Fruit fly (Drosophila melanogaster) whole organism, prepupa: ENCODE results near the gene CG13285.
A peak's percentile ranks its signal among the peaks of the same experiment; 100 is the strongest.

Experiments
- Blimp-1 ChIP-seq: fragments of 200-800 bp; sonication (Bioruptor generic); optimal IDR thresholded peaks from 3 replicates; lab custom pipeline; 2017; ENCODE audit warnings: missing biosample characterization, missing genetic modification characterization, mild to moderate bottlenecking, moderate library complexity, missing genetic modification reagents
- CG10669 ChIP-seq: fragments of 200-800 bp; sonication (Bioruptor generic); optimal IDR thresholded peaks from 3 replicates; lab custom pipeline; 2018; ENCODE audit warnings: missing biosample characterization, mild to moderate bottlenecking, missing genetic modification characterization, moderate library complexity
- CG11294 ChIP-seq: fragments of 200-800 bp; sonication (Bioruptor generic); IDR thresholded peaks from 2 replicates; pipeline ENCODE4 v1.3.6; 2022; ENCODE audit warnings: missing biosample characterization, missing genetic modification characterization
- CG11762 ChIP-seq: fragments of 200-800 bp; sonication (Bioruptor generic); optimal IDR thresholded peaks from 3 replicates; lab custom pipeline; 2016; ENCODE audit warnings: missing biosample characterization, missing genetic modification characterization; ENCODE audit not compliant: insufficient read depth
- CG15336 ChIP-seq: fragments of 200-800 bp; sonication (Bioruptor generic); IDR thresholded peaks from 2 replicates; pipeline ENCODE4 v1.3.6; 2022; ENCODE audit warnings: missing biosample characterization, missing genetic modification characterization
- CG32006 ChIP-seq: fragments of 200-800 bp; sonication (Bioruptor generic); optimal IDR thresholded peaks from 3 replicates; lab custom pipeline; 2017; ENCODE audit warnings: missing biosample characterization, mild to moderate bottlenecking, missing genetic modification characterization
- CG34406 ChIP-seq: fragments of 200-800 bp; sonication (Bioruptor generic); optimal IDR thresholded peaks from 3 replicates; lab custom pipeline; 2016; ENCODE audit warnings: missing biosample characterization, missing genetic modification characterization
- CG4318 ChIP-seq: fragments of 200-800 bp; sonication (Bioruptor generic); optimal IDR thresholded peaks from 3 replicates; lab custom pipeline; 2017; ENCODE audit warnings: missing biosample characterization, mild to moderate bottlenecking, missing genetic modification characterization
- CG6163 ChIP-seq: fragments of 200-800 bp; sonication (Bioruptor generic); IDR thresholded peaks from 3 replicates; pipeline ENCODE4 v1.3.6; 2022; ENCODE audit warnings: missing biosample characterization, missing genetic modification characterization
- CG6792 ChIP-seq: fragments of 200-800 bp; sonication (Bioruptor generic); optimal IDR thresholded peaks from 3 replicates; lab custom pipeline; 2016; ENCODE audit warnings: missing biosample characterization, missing genetic modification characterization
- CG6808 ChIP-seq: fragments of 200-800 bp; sonication (Bioruptor generic); optimal IDR thresholded peaks from 3 replicates; lab custom pipeline; 2017; ENCODE audit warnings: missing biosample characterization, missing genetic modification characterization, mild to moderate bottlenecking, moderate library complexity, missing genetic modification reagents
- CG6854 ChIP-seq: fragments of 200-800 bp; sonication (Bioruptor generic); optimal IDR thresholded peaks from 2 replicates; lab custom pipeline; 2017; ENCODE audit warnings: missing biosample characterization, mild to moderate bottlenecking, missing genetic modification characterization
- CG8119 ChIP-seq: fragments of 200-800 bp; sonication (Bioruptor generic); IDR thresholded peaks from 3 replicates; pipeline ENCODE4 v1.3.6; 2022; ENCODE audit warnings: missing biosample characterization, missing genetic modification characterization
- Eip78C ChIP-seq: fragments of 200-800 bp; sonication (Bioruptor generic); peaks from one replicate; lab custom pipeline; 2016; ENCODE audit warnings: missing biosample characterization, missing genetic modification characterization
- Eip93F ChIP-seq: fragments of 200-800 bp; sonication (Bioruptor generic); optimal IDR thresholded peaks from 2 replicates; lab custom pipeline; 2016; ENCODE audit warnings: missing biosample characterization, mild to moderate bottlenecking, missing genetic modification characterization
- Hr38 ChIP-seq: sonication (Bioruptor generic); optimal IDR thresholded peaks from 2 replicates; lab custom pipeline; 2016; ENCODE audit warnings: missing biosample characterization, missing genetic modification characterization
- Hr39 ChIP-seq: fragments of 200-800 bp; sonication (Bioruptor generic); optimal IDR thresholded peaks from 2 replicates; lab custom pipeline; 2016; ENCODE audit warnings: missing biosample characterization, missing genetic modification characterization
- Hr4 ChIP-seq: fragments of 200-800 bp; sonication (Bioruptor generic); optimal IDR thresholded peaks from 3 replicates; lab custom pipeline; 2016; ENCODE audit warnings: missing biosample characterization, missing genetic modification characterization
- Lpt ChIP-seq: fragments of 200-800 bp; sonication (Bioruptor generic); optimal IDR thresholded peaks from 3 replicates; lab custom pipeline; 2016; ENCODE audit warnings: missing biosample characterization, missing genetic modification characterization
- Met ChIP-seq: fragments of 200-800 bp; sonication (Bioruptor generic); optimal IDR thresholded peaks from 3 replicates; lab custom pipeline; 2016; ENCODE audit warnings: missing biosample characterization, missing genetic modification characterization
- achi ChIP-seq: fragments of 200-800 bp; sonication (Bioruptor generic); optimal IDR thresholded peaks from 3 replicates; lab custom pipeline; 2016; ENCODE audit warnings: missing biosample characterization, missing genetic modification characterization
- cyc ChIP-seq: fragments of 200-800 bp; sonication (Bioruptor generic); optimal IDR thresholded peaks from 3 replicates; lab custom pipeline; 2016; ENCODE audit warnings: missing biosample characterization, missing genetic modification characterization
- dac ChIP-seq: fragments of 200-800 bp; sonication (Bioruptor generic); optimal IDR thresholded peaks from 2 replicates; lab custom pipeline; 2017; ENCODE audit warnings: missing biosample characterization, mild to moderate bottlenecking, missing genetic modification characterization
- dsx ChIP-seq: fragments of 200-800 bp; optimal IDR thresholded peaks from 3 replicates; lab custom pipeline; 2019; ENCODE audit warnings: missing biosample characterization, mild to moderate bottlenecking, missing genetic modification characterization, moderate library complexity; ENCODE audit not compliant: poor library complexity, severe bottlenecking
- eg ChIP-seq: fragments of 200-800 bp; sonication (Bioruptor generic); IDR thresholded peaks from 3 replicates; pipeline ENCODE4 v1.3.6; 2022; ENCODE audit warnings: missing biosample characterization, missing genetic modification characterization
- esn ChIP-seq: fragments of 200-800 bp; sonication (Bioruptor generic); optimal IDR thresholded peaks from 2 replicates; lab custom pipeline; 2016; ENCODE audit warnings: missing biosample characterization, mild to moderate bottlenecking, missing genetic modification characterization, moderate library complexity
- fkh ChIP-seq: fragments of 200-800 bp; sonication (Bioruptor generic); optimal IDR thresholded peaks from 3 replicates; lab custom pipeline; 2017; ENCODE audit warnings: missing biosample characterization, mild to moderate bottlenecking, missing genetic modification characterization, moderate library complexity
- lz ChIP-seq: fragments of 200-800 bp; sonication (Bioruptor generic); optimal IDR thresholded peaks from 3 replicates; lab custom pipeline; 2016; ENCODE audit warnings: missing biosample characterization, missing genetic modification characterization
- net ChIP-seq: fragments of 200-800 bp; sonication (Bioruptor generic); optimal IDR thresholded peaks from 3 replicates; lab custom pipeline; 2016; ENCODE audit warnings: missing biosample characterization, missing genetic modification characterization
- spab ChIP-seq: fragments of 200-800 bp; sonication (Bioruptor generic); optimal IDR thresholded peaks from 2 replicates; lab custom pipeline; 2017; ENCODE audit warnings: missing biosample characterization, mild to moderate bottlenecking, missing genetic modification characterization, missing genetic modification reagents
- ss ChIP-seq, 2 experiments: fragments of 200-800 bp; sonication (Bioruptor generic); optimal IDR thresholded peaks; 2 replicates in 1 of 2; 3 replicates in 1 of 2; lab custom pipeline; 2017 to 2018; ENCODE audit warnings: mild to moderate bottlenecking in 2 of 2, missing biosample characterization in 2 of 2, missing genetic modification characterization in 2 of 2, moderate library complexity in 1 of 2
- topi ChIP-seq: fragments of 200-800 bp; sonication (Bioruptor generic); optimal IDR thresholded peaks from 3 replicates; lab custom pipeline; 2016; ENCODE audit warnings: missing biosample characterization, missing genetic modification characterization
- vri ChIP-seq: fragments of 200-800 bp; sonication (Bioruptor generic); optimal IDR thresholded peaks from 3 replicates; lab custom pipeline; 2016; ENCODE audit warnings: missing biosample characterization, mild to moderate bottlenecking, missing genetic modification characterization

The CG13285 gene

DNA sequence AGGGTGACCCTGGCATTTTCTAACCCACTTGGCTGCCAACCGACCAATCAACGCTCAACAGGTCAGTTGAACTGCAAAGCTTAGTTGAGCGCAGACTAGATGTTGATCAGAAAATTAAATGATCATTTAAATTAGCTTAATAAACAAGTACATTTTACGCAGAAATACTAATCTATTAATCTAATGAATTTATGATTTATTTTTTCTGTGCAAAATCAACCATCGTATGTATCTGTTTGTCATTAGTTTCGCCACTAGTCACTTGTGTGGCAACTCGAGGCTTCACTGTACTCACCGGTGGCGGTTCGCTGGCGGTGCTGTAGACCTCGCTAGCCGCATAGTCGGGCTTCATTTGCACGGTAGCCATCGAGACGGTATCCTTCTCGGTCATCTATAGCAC is 41.0 kb upstream of the CG13285 start (continued):
- TF ChIP-seq Hr39 (GFP tag; lab: Kevin White, UChicago): no peak
- no peak for TF ChIP-seq CG15336 (GFP tag; lab: Robert Waterston, UW)
- TF ChIP-seq lz (GFP tag; lab: Kevin White, UChicago): no peak
- TF ChIP-seq eg (GFP tag; lab: Robert Waterston, UW): peak; percentile 47; the same call in 2 of the 3 replicates
- TF ChIP-seq CG10669 (GFP tag; lab: Kevin White, UChicago): no peak
- no peak for TF ChIP-seq Blimp-1
- no peak for TF ChIP-seq dac (GFP tag; lab: Kevin White, UChicago)
- no peak for TF ChIP-seq spab (GFP tag; lab: Kevin White, UChicago)
- TF ChIP-seq dsx (GFP tag; lab: Kevin White, UChicago): no peak
- no peak for TF ChIP-seq CG11762 (GFP tag; lab: Kevin White, UChicago)
- TF ChIP-seq CG11294 (GFP tag; lab: Robert Waterston, UW): no peak

DNA sequence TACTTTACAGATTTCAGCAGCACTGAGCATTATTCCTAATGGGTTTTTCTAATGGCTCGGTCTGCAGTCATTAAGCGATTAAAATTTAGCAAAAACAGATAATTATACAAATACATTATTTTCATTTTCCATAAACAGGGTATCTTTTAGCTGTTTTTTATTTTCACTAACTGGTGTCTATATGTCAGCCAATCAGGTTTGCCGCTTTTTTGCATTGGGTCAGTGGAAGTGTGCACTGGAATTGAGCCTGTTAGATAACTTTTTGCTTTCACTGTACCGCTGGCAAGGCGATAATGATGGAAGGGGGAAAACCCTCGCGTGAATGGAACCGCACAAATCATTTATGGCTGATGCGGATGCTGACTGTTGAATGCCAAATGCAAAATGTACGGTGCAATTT is 40.0 kb upstream of the CG13285 start:
- TF ChIP-seq CG6808 (no peak), CG4318 (no peak), Eip78C (GFP tag; lab: Kevin White, UChicago) (peak; percentile 26)

DNA sequence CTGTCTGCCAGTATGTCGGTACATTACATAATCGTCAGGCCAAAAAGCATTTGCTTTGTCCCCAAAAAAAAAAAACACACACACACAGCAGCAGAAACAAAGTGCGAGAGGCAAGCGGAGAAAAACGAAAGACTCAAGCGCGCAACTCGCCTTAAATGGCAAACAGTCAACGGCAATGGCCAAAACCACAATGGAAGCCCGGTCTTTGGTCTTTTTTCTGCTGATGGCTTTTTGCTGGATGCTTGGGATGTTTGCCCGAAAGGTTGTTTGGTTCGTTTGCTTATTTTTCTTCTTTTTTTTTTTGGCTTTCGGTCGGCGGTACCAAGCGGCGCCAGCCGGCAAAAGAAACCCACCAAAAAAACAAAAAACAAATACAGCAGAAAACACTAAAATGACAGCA is 35.5 kb upstream of the CG13285 start:
- TF ChIP-seq eg (GFP tag; lab: Robert Waterston, UW) (peak; percentile 45; the same call in 2 of the 3 replicates), CG15336 (GFP tag; lab: Robert Waterston, UW) (peak; percentile 37; the same call in 1 of the 2 replicates), CG6854 (GFP tag; lab: Kevin White, UChicago) (peak; percentile 73), CG6163 (GFP tag; lab: Robert Waterston, UW) (peak; percentile 55; the same call in 1 of the 3 replicates), CG6792 (GFP tag; lab: Kevin White, UChicago) (no peak), net (GFP tag; lab: Kevin White, UChicago) (peak; percentile 20), Met (GFP tag; lab: Kevin White, UChicago) (peak; percentile 9), Hr39 (GFP tag; lab: Kevin White, UChicago) (no peak), fkh (GFP tag; lab: Kevin White, UChicago) (no peak), CG8119 (GFP tag; lab: Robert Waterston, UW) (0 out of 3 replicates have a peak, but pooled peaks have one; percentile 46), vri (GFP tag; lab: Kevin White, UChicago) (peak; percentile 85), CG6808 (no peak), esn (GFP tag; lab: Kevin White, UChicago) (no peak), ss (GFP tag; optimal IDR thresholded peaks at IDR 0.05; lab: Kevin White, UChicago) (no peak), CG11294 (GFP tag; lab: Robert Waterston, UW) (no peak), Lpt (peak; percentile 9), CG34406 (no peak), Eip78C (GFP tag; lab: Kevin White, UChicago) (peak; percentile 10), achi (GFP tag; lab: Kevin White, UChicago) (no peak)

DNA sequence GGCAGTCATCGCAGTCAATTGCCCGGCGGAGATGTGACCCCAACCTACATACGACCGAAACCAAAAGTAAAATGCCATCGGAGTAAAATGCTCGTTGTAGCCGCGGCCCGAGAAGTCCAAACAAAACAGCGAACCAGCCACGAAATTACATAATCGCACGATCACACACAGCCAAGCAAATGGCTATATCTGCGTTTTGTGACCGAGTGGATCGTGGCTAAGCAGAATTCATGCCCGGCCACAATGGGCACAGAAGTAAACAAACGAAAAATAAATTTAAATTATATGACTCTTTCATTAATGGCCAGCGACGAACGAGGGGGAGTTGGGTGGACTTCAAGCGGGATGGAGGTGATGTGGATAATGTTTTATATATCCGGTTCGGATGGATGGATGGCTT is 34.2 kb upstream of the CG13285 start:
- TF ChIP-seq cyc (GFP tag; lab: Kevin White, UChicago) (no peak), vri (GFP tag; lab: Kevin White, UChicago) (peak; percentile 30), Hr38 (GFP tag; lab: Kevin White, UChicago) (no peak), esn (GFP tag; lab: Kevin White, UChicago) (no peak), Eip78C (GFP tag; lab: Kevin White, UChicago) (peak; percentile 48), achi (GFP tag; lab: Kevin White, UChicago) (no peak), Hr4 (GFP tag; lab: Kevin White, UChicago) (no peak), eg (GFP tag; lab: Robert Waterston, UW) (0 out of 3 replicates have a peak, but pooled peaks have one; percentile 11), CG15336 (GFP tag; lab: Robert Waterston, UW) (no peak), CG10669 (GFP tag; lab: Kevin White, UChicago) (no peak)

DNA sequence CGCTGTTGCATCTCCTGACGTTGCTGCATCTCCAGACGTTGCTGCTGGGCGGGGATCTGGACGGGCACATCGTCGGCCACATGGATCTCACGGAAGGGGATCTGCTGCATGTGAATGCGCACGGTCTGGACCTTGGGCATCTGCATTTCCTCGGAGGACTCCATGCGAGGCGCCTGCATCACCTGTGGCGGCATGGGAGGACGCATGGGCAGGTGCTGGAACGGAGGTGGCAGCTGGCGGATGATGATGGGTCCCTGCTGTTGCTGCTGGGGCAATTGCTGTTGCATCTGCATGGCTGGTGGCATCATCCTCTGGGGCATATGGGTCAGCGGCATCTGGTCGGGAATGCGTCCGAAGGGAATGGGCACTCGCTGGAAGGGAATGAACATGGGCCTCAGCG is 32.8 kb upstream of the CG13285 start:
- no peak for TF ChIP-seq CG10669 (GFP tag; lab: Kevin White, UChicago)
- TF ChIP-seq Eip93F: no peak
- no peak for TF ChIP-seq CG32006 (GFP tag; lab: Kevin White, UChicago)
- no peak for TF ChIP-seq topi (GFP tag; lab: Kevin White, UChicago)
- TF ChIP-seq Lpt: no peak
